Fruit fly (Drosophila melanogaster): Measurements from ENCODE around the gene CG11417.

Gene CG11417

DNA sequence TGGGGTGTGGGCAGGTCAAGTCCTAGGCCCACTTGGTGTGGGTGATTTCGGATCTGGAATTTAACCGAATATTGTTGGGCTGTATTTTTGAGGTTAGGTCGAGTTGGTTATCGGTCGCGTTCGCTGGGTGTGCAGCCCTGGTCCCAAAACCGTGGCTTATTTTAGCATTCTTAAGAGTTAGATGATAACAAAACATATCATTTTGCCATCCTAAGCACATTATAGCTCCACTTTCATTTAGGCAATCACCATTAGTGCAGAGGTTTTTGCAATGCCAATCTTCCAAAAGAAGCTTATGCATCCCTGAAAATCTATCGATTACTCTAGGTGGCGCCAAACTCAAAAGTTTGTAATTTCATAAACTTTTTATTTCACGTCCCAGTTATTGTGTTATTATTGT lies 4.6 kb upstream of the CG11417 start, which contains the start of gene MTPAP (continued):
- TF ChIP-seq rib (GFP tag; IDR thresholded peaks at IDR 0.05) = no peak
- no peak for TF ChIP-seq Sox102F (GFP tag; optimal IDR thresholded peaks at IDR 0.05)
- TF ChIP-seq Xbp1 (GFP tag; optimal IDR thresholded peaks at IDR 0.05) = peak; percentile 23
- peak; percentile 1 for TF ChIP-seq CG3163 (GFP tag; optimal IDR thresholded peaks at IDR 0.05)
- TF ChIP-seq Mes4 (GFP tag; optimal IDR thresholded peaks at IDR 0.05) = peak; percentile 2
- TF ChIP-seq CG7928 (GFP tag; optimal IDR thresholded peaks at IDR 0.05) = peak; percentile 97
- peak in 1 of 2 experiments; percentile 39 for TF ChIP-seq dpn (GFP tag; optimal IDR thresholded peaks at IDR 0.05)
- peak; percentile 2 for TF ChIP-seq pb (GFP tag; optimal IDR thresholded peaks at IDR 0.05)
- TF ChIP-seq CG43689 (GFP tag; IDR thresholded peaks at IDR 0.05) = no peak
- no peak for TF ChIP-seq insv (GFP tag; optimal IDR thresholded peaks at IDR 0.05)
- TF ChIP-seq Doc3 (GFP tag; IDR thresholded peaks at IDR 0.05; ENCODE audit: partially characterized antibody) = peak; percentile 42; the same call in 1 of the 3 replicates
- TF ChIP-seq Trl (optimal IDR thresholded peaks at IDR 0.05) = no peak
- TF ChIP-seq Trl (GFP tag; optimal IDR thresholded peaks at IDR 0.05) = peak; percentile 17
- TF ChIP-seq CG30403 (GFP tag; optimal IDR thresholded peaks at IDR 0.05) = peak; percentile 15
- TF ChIP-seq Sry-β (GFP tag; optimal IDR thresholded peaks at IDR 0.05) = no peak
- peak; percentile 42; the same call in 1 of the 2 replicates for TF ChIP-seq Bgb (GFP tag; IDR thresholded peaks at IDR 0.05; ENCODE audit: partially characterized antibody)
- TF ChIP-seq CG8359 (GFP tag; optimal IDR thresholded peaks at IDR 0.05; ENCODE audit: borderline replicate concordance) = no peak
- TF ChIP-seq p53 (GFP tag; optimal IDR thresholded peaks at IDR 0.05) = peak; percentile 3
- peak; percentile 39 for TF ChIP-seq Nf-YC (tag; optimal IDR thresholded peaks at IDR 0.05)
- TF ChIP-seq sc (optimal IDR thresholded peaks at IDR 0.05) = no peak
- no peak for TF ChIP-seq sc (GFP tag; optimal IDR thresholded peaks at IDR 0.05)
- TF ChIP-seq CG13424 (tag; optimal IDR thresholded peaks at IDR 0.05) = peak; percentile 6
- TF ChIP-seq CG33557 (GFP tag; optimal IDR thresholded peaks at IDR 0.05) = peak; percentile 14
- peak; percentile 81 for TF ChIP-seq CG2116 (GFP tag; optimal IDR thresholded peaks at IDR 0.05)
- TF ChIP-seq Ets97D (GFP tag; optimal IDR thresholded peaks at IDR 0.05) = peak; percentile 1
- no peak for TF ChIP-seq Adf1 (GFP tag; IDR thresholded peaks at IDR 0.05)
- TF ChIP-seq Dip3 (GFP tag; optimal IDR thresholded peaks at IDR 0.05) = no peak
- peak; percentile 61; the same call in 1 of the 2 replicates for TF ChIP-seq sna (GFP tag; IDR thresholded peaks at IDR 0.05; ENCODE audit: partially characterized antibody)
- TF ChIP-seq nerfin-2 (GFP tag; IDR thresholded peaks at IDR 0.05; ENCODE audit: partially characterized antibody) = peak; percentile 66
- TF ChIP-seq CG2129 (GFP tag; IDR thresholded peaks at IDR 0.05; ENCODE audit: partially characterized antibody) = 0 out of 2 replicates have a peak, but pooled peaks have one; percentile 17
- TF ChIP-seq crol (GFP tag; IDR thresholded peaks at IDR 0.05) = no peak
- TF ChIP-seq zfh2 (GFP tag; optimal IDR thresholded peaks at IDR 0.05) = peak; percentile 24
- no peak for TF ChIP-seq CG42726 (GFP tag; IDR thresholded peaks at IDR 0.05; ENCODE audit: partially characterized antibody)
- TF ChIP-seq tna (GFP tag; IDR thresholded peaks at IDR 0.05; ENCODE audit: partially characterized antibody) = peak; percentile 54; the same call in 1 of the 2 replicates
- TF ChIP-seq D19B (GFP tag; optimal IDR thresholded peaks at IDR 0.05) = no peak
- TF ChIP-seq Pdp1 (GFP tag; optimal IDR thresholded peaks at IDR 0.05) = peak in 1 of 2 experiments; percentile 0
- no peak for TF ChIP-seq CG31388 (GFP tag; optimal IDR thresholded peaks at IDR 0.05)
- peak in 1 of 2 experiments; percentile 3 for TF ChIP-seq chif (GFP tag; optimal IDR thresholded peaks at IDR 0.05)
- TF ChIP-seq gro (GFP tag; optimal IDR thresholded peaks at IDR 0.05) = peak; percentile 25
- no peak for TF ChIP-seq CG2889 (GFP tag; IDR thresholded peaks at IDR 0.05)
- TF ChIP-seq shn (GFP tag; optimal IDR thresholded peaks at IDR 0.05) = no peak
- peak; percentile 28; the same call in 1 of the 3 replicates for TF ChIP-seq CG7963 (GFP tag; IDR thresholded peaks at IDR 0.05; ENCODE audit: partially characterized antibody)
- peak; percentile 44 for TF ChIP-seq lilli (GFP tag; optimal IDR thresholded peaks at IDR 0.05)
- no peak for TF ChIP-seq CG2202 (tag; optimal IDR thresholded peaks at IDR 0.05)
- TF ChIP-seq az2 (GFP tag; optimal IDR thresholded peaks at IDR 0.05) = no peak
- TF ChIP-seq Dad (GFP tag; optimal IDR thresholded peaks at IDR 0.05) = no peak
- no peak for TF ChIP-seq CG16863 (GFP tag; optimal IDR thresholded peaks at IDR 0.05)
- TF ChIP-seq wek (GFP tag; optimal IDR thresholded peaks at IDR 0.05) = no peak
- TF ChIP-seq hth (optimal IDR thresholded peaks at IDR 0.05) = no peak
- no peak for TF ChIP-seq TFAM (GFP tag; optimal IDR thresholded peaks at IDR 0.05)
- peak; percentile 74 for TF ChIP-seq CG13287 (GFP tag; IDR thresholded peaks at IDR 0.05; ENCODE audit: partially characterized antibody)
